Fruit fly (Drosophila melanogaster): ENCODE measurements around the gene Npc2e.

Gene Npc2e

dm6 chr3R:10079267-10079987 lies 26.3 kb downstream of the Npc2e start (continued):
- TF ChIP-seq Ravus (GFP tag; IDR thresholded peaks at IDR 0.05) (no peak), CG8388 (GFP tag; optimal IDR thresholded peaks at IDR 0.05) (peak; percentile 34), CG15601 (tag; optimal IDR thresholded peaks at IDR 0.05) (no peak), CG6765 (GFP tag; optimal IDR thresholded peaks at IDR 0.05) (no peak), caup (GFP tag; optimal IDR thresholded peaks at IDR 0.05; ENCODE audit: severe bottlenecking) (no peak), NFAT (GFP tag; IDR thresholded peaks at IDR 0.05) (no peak), CG2202 (tag; optimal IDR thresholded peaks at IDR 0.05) (no peak), Taf1 (GFP tag; IDR thresholded peaks at IDR 0.05) (no peak), tll (GFP tag; optimal IDR thresholded peaks at IDR 0.05) (no peak), bowl (GFP tag; IDR thresholded peaks at IDR 0.05) (no peak), kay (GFP tag; optimal IDR thresholded peaks at IDR 0.05) (no peak), zf30C (GFP tag; optimal IDR thresholded peaks at IDR 0.05) (no peak), Doc3 (GFP tag; IDR thresholded peaks at IDR 0.05; ENCODE audit: partially characterized antibody) (no peak), mirr (GFP tag; optimal IDR thresholded peaks at IDR 0.05) (no peak), Fer2 (tag; optimal IDR thresholded peaks at IDR 0.05) (no peak), CG31388 (GFP tag; optimal IDR thresholded peaks at IDR 0.05) (no peak), Sin3A (optimal IDR thresholded peaks at IDR 0.05) (no peak), CG7839 (tag; optimal IDR thresholded peaks at IDR 0.05) (peak; percentile 35), h (optimal IDR thresholded peaks at IDR 0.05) (no peak), CG7372 (GFP tag; IDR thresholded peaks at IDR 0.05) (no peak), Jarid2 (GFP tag; optimal IDR thresholded peaks at IDR 0.05) (no peak), D19B (GFP tag; optimal IDR thresholded peaks at IDR 0.05) (no peak), wor (GFP tag; IDR thresholded peaks at IDR 0.05) (no peak), CG6689 (GFP tag; IDR thresholded peaks at IDR 0.05) (peak; percentile 44; the same call in 1 of the 2 replicates), CG42726 (GFP tag; IDR thresholded peaks at IDR 0.05; ENCODE audit: partially characterized antibody) (no peak), prd (optimal IDR thresholded peaks at IDR 0.05) (no peak), prd (GFP tag; IDR thresholded peaks at IDR 0.05) (peak; percentile 64), Neu2 (GFP tag; optimal IDR thresholded peaks at IDR 0.05; ENCODE audit: borderline replicate concordance) (peak; percentile 3), sd (tag; optimal IDR thresholded peaks at IDR 0.05) (no peak), CG11695 (GFP tag; IDR thresholded peaks at IDR 0.05) (0 out of 3 replicates have a peak, but pooled peaks have one; percentile 35), Ada2b (GFP tag; IDR thresholded peaks at IDR 0.05) (peak; percentile 34; the same call in 1 of the 2 replicates), lbe (GFP tag; optimal IDR thresholded peaks at IDR 0.05) (no peak), sob (GFP tag; IDR thresholded peaks at IDR 0.05) (0 out of 2 replicates have a peak, but pooled peaks have one; percentile 26), chinmo (GFP tag; IDR thresholded peaks at IDR 0.05; ENCODE audit: partially characterized antibody) (peak; percentile 72; the same call in 2 of the 4 replicates), CG6272 (GFP tag; IDR thresholded peaks at IDR 0.05) (no peak), CG4854 (GFP tag; optimal IDR thresholded peaks at IDR 0.05) (no peak), shn (GFP tag; optimal IDR thresholded peaks at IDR 0.05) (no peak), CG14710 (tag; optimal IDR thresholded peaks at IDR 0.05) (no peak), Poxn (GFP tag; IDR thresholded peaks at IDR 0.05) (no peak), CG14860 (GFP tag; IDR thresholded peaks at IDR 0.05; ENCODE audit: partially characterized antibody) (no peak), CG12299 (tag; optimal IDR thresholded peaks at IDR 0.05) (no peak), fu2 (GFP tag; optimal IDR thresholded peaks at IDR 0.05) (no peak), CG18476 (GFP tag; optimal IDR thresholded peaks at IDR 0.05) (no peak), Lim3 (GFP tag; IDR thresholded peaks at IDR 0.05) (no peak), CG4328 (GFP tag; optimal IDR thresholded peaks at IDR 0.05) (no peak), CG17829 (tag; optimal IDR thresholded peaks at IDR 0.05) (no peak), CG17568 (GFP tag; optimal IDR thresholded peaks at IDR 0.05) (no peak), pb (GFP tag; optimal IDR thresholded peaks at IDR 0.05) (no peak), p53 (GFP tag; optimal IDR thresholded peaks at IDR 0.05) (no peak), Gsc (GFP tag; IDR thresholded peaks at IDR 0.05) (no peak)
